Worm (Caenorhabditis elegans) whole organism, young adult: ENCODE results near the gene aptf-3.

Source experiments
- B0336.3 ChIP-seq: fragments of 200-800 bp; sonication (Bioruptor generic); IDR thresholded peaks from 2 replicates; pipeline ENCODE4 v1.3.6; 2022; ENCODE audit warnings: missing genetic modification characterization, missing compliant biosample characterization
- F22D6.2 ChIP-seq: sonication (generic microtip); optimal IDR thresholded peaks from 2 replicates; lab custom pipeline; 2016; ENCODE audit warnings: mild to moderate bottlenecking, missing genetic modification characterization, missing compliant biosample characterization
- F23B12.7 ChIP-seq: sonication (generic microtip); optimal IDR thresholded peaks from 2 replicates; lab custom pipeline; 2017; ENCODE audit warnings: missing genetic modification characterization, mild to moderate bottlenecking, missing compliant biosample characterization, antibody characterized with exemption, moderate library complexity; ENCODE audit not compliant: insufficient read depth
- F37B4.10 ChIP-seq: fragments of 200-800 bp; sonication (Bioruptor generic); IDR thresholded peaks from 2 replicates; pipeline ENCODE4 v1.3.6; 2022; ENCODE audit warnings: missing genetic modification characterization, missing compliant biosample characterization
- K12H6.12 ChIP-seq: fragments of 200-800 bp; sonication (Bioruptor generic); optimal IDR thresholded peaks from 2 replicates; lab custom pipeline; 2018; ENCODE audit warnings: mild to moderate bottlenecking, missing genetic modification characterization, missing compliant biosample characterization
- T07F8.4 ChIP-seq: sonication (generic microtip); optimal IDR thresholded peaks from 2 replicates; lab custom pipeline; 2016; ENCODE audit warnings: mild to moderate bottlenecking, missing genetic modification characterization, moderate library complexity, missing compliant biosample characterization
- Y53G8AR.9 ChIP-seq: fragments of 200-800 bp; sonication (Bioruptor generic); conservative IDR thresholded peaks from 2 replicates; pipeline ENCODE4 v1.3.6; 2022; ENCODE audit warnings: missing genetic modification reagents, missing genetic modification characterization, missing compliant biosample characterization
- Y56A3A.18 ChIP-seq: fragments of 200-800 bp; sonication (Bioruptor generic); IDR thresholded peaks from 2 replicates; pipeline ENCODE4 v1.3.6; 2022; ENCODE audit warnings: missing genetic modification reagents, missing genetic modification characterization, missing compliant biosample characterization
- Y79H2A.3 ChIP-seq: fragments of 200-800 bp; sonication (Bioruptor generic); conservative IDR thresholded peaks from 2 replicates; pipeline ENCODE4 v1.3.6; 2022; ENCODE audit warnings: missing genetic modification reagents, missing genetic modification characterization, missing compliant biosample characterization
- Y95B8A.8 ChIP-seq: fragments of 200-800 bp; sonication (Bioruptor generic); IDR thresholded peaks from 2 replicates; pipeline ENCODE4 v1.3.6; 2022; ENCODE audit warnings: missing genetic modification reagents, missing genetic modification characterization, missing compliant biosample characterization
- ZK185.1 ChIP-seq: sonication (generic microtip); optimal IDR thresholded peaks from 2 replicates; lab custom pipeline; 2016; ENCODE audit warnings: mild to moderate bottlenecking, missing genetic modification characterization, missing compliant biosample characterization; ENCODE audit not compliant: poor library complexity, severe bottlenecking
- aptf-2 ChIP-seq: fragments of 200-800 bp; sonication (Bioruptor generic); conservative IDR thresholded peaks from 2 replicates; pipeline ENCODE4 v1.3.6; 2022; ENCODE audit warnings: missing genetic modification reagents, missing genetic modification characterization, missing compliant biosample characterization
- atf-7 ChIP-seq: sonication (generic microtip); optimal IDR thresholded peaks from 2 replicates; lab custom pipeline; 2017; ENCODE audit warnings: mild to moderate bottlenecking, missing genetic modification characterization, missing compliant biosample characterization
- attf-3 ChIP-seq: fragments of 200-800 bp; sonication (Bioruptor generic); conservative IDR thresholded peaks from 2 replicates; pipeline ENCODE4 v1.3.6; 2022; ENCODE audit warnings: missing genetic modification reagents, missing genetic modification characterization, missing compliant biosample characterization
- attf-5 ChIP-seq: fragments of 200-800 bp; sonication (Bioruptor generic); optimal IDR thresholded peaks from 2 replicates; lab custom pipeline; 2018; ENCODE audit warnings: mild to moderate bottlenecking, missing genetic modification characterization, missing compliant biosample characterization
- ceh-100 ChIP-seq: fragments of 200-800 bp; sonication (Bioruptor generic); IDR thresholded peaks from 2 replicates; pipeline ENCODE4 v1.3.6; 2022; ENCODE audit warnings: missing genetic modification reagents, missing genetic modification characterization, missing compliant biosample characterization
- ceh-58 ChIP-seq: fragments of 200-800 bp; sonication (Bioruptor generic); IDR thresholded peaks from 2 replicates; pipeline ENCODE4 v1.3.6; 2022; ENCODE audit warnings: missing genetic modification characterization, missing compliant biosample characterization
- chd-7 ChIP-seq: sonication (generic microtip); optimal IDR thresholded peaks from 2 replicates; lab custom pipeline; 2016; ENCODE audit warnings: mild to moderate bottlenecking, missing genetic modification characterization, moderate library complexity, missing compliant biosample characterization
- dpl-1 ChIP-seq: fragments of 150-350 bp; optimal IDR thresholded peaks from 2 replicates; lab custom pipeline; 2014; ENCODE audit warnings: missing biosample characterization, missing genetic modification reagents, missing genetic modification characterization
- fkh-3 ChIP-seq: sonication (generic microtip); optimal IDR thresholded peaks from 2 replicates; lab custom pipeline; 2016; ENCODE audit warnings: mild to moderate bottlenecking, missing genetic modification characterization, missing compliant biosample characterization
- gei-17 ChIP-seq: fragments of 200-800 bp; sonication (Bioruptor generic); optimal IDR thresholded peaks from 2 replicates; lab custom pipeline; 2018; ENCODE audit warnings: mild to moderate bottlenecking, missing genetic modification characterization, missing compliant biosample characterization
- hmg-1.2 ChIP-seq: fragments of 200-800 bp; sonication (Bioruptor generic); IDR thresholded peaks from 2 replicates; pipeline ENCODE4 v1.3.6; 2022; ENCODE audit warnings: missing genetic modification reagents, missing genetic modification characterization, missing compliant biosample characterization
- lin-26 ChIP-seq: fragments of 200-800 bp; sonication (Bioruptor generic); IDR thresholded peaks from 2 replicates; pipeline ENCODE4 v1.3.6; 2022; ENCODE audit warnings: missing genetic modification reagents, missing genetic modification characterization, missing compliant biosample characterization
- lin-35 ChIP-seq, 3 experiments: fragments of 150-350 bp in 2 of 3; sonication (generic microtip) in 1 of 3; optimal IDR thresholded peaks; 2 replicates each; lab custom pipeline; 2014 to 2018; ENCODE audit warnings: missing biosample characterization in 3 of 3, missing genetic modification characterization in 3 of 3, missing genetic modification reagents in 3 of 3
- lir-1 ChIP-seq: fragments of 200-800 bp; sonication (Bioruptor generic); conservative IDR thresholded peaks from 2 replicates; pipeline ENCODE4 v1.3.6; 2022; ENCODE audit warnings: missing genetic modification reagents, missing genetic modification characterization, missing compliant biosample characterization
- madf-10 ChIP-seq: sonication (generic microtip); optimal IDR thresholded peaks from 2 replicates; lab custom pipeline; 2016; ENCODE audit warnings: mild to moderate bottlenecking, missing genetic modification characterization, missing compliant biosample characterization
- mel-28 ChIP-seq: sonication (generic microtip); optimal IDR thresholded peaks from 2 replicates; lab custom pipeline; 2016; ENCODE audit warnings: borderline replicate concordance, mild to moderate bottlenecking, missing genetic modification characterization, missing compliant biosample characterization
- nhr-80 ChIP-seq: sonication (generic microtip); optimal IDR thresholded peaks from 2 replicates; lab custom pipeline; 2016; ENCODE audit warnings: missing genetic modification characterization, missing compliant biosample characterization
- nhr-90 ChIP-seq: sonication (generic microtip); optimal IDR thresholded peaks from 2 replicates; lab custom pipeline; 2016; ENCODE audit warnings: missing genotype, mild to moderate bottlenecking, missing genetic modification characterization, missing compliant biosample characterization
- pha-4 ChIP-seq: fragments of 150-350 bp; sonication (generic microtip); optimal IDR thresholded peaks from 2 replicates; lab custom pipeline; 2014; ENCODE audit warnings: missing biosample characterization, missing genetic modification reagents, missing genetic modification characterization
- snpc-3.4 ChIP-seq: sonication (generic microtip); optimal IDR thresholded peaks from 2 replicates; lab custom pipeline; 2017; ENCODE audit warnings: missing genetic modification characterization, mild to moderate bottlenecking, missing compliant biosample characterization, antibody characterized with exemption, moderate library complexity, missing genotype, missing genetic modification reagents
- somi-1 ChIP-seq: fragments of 200-800 bp; sonication (Bioruptor generic); optimal IDR thresholded peaks from 2 replicates; lab custom pipeline; 2018; ENCODE audit warnings: mild to moderate bottlenecking, missing genetic modification characterization, missing compliant biosample characterization
- tbx-9 ChIP-seq: sonication (generic microtip); optimal IDR thresholded peaks from 2 replicates; lab custom pipeline; 2016; ENCODE audit warnings: borderline replicate concordance, missing genetic modification characterization, inconsistent platforms, missing compliant biosample characterization
- tlf-1 ChIP-seq: fragments of 200-800 bp; sonication (Bioruptor generic); optimal IDR thresholded peaks from 2 replicates; lab custom pipeline; 2018; ENCODE audit warnings: mild to moderate bottlenecking, missing genetic modification characterization, missing compliant biosample characterization
- unc-130 ChIP-seq: sonication (generic microtip); optimal IDR thresholded peaks from 2 replicates; lab custom pipeline; 2016; ENCODE audit warnings: missing genetic modification reagents, missing genetic modification characterization, missing compliant biosample characterization
- xnd-1 ChIP-seq: sonication (generic microtip); optimal IDR thresholded peaks from 2 replicates; lab custom pipeline; 2016; ENCODE audit warnings: missing genotype, missing genetic modification reagents, missing genetic modification characterization, missing compliant biosample characterization
- ztf-18 ChIP-seq: sonication (generic microtip); optimal IDR thresholded peaks from 2 replicates; lab custom pipeline; 2016; ENCODE audit warnings: missing genotype, mild to moderate bottlenecking, missing genetic modification characterization, missing compliant biosample characterization

Gene aptf-3

DNA sequence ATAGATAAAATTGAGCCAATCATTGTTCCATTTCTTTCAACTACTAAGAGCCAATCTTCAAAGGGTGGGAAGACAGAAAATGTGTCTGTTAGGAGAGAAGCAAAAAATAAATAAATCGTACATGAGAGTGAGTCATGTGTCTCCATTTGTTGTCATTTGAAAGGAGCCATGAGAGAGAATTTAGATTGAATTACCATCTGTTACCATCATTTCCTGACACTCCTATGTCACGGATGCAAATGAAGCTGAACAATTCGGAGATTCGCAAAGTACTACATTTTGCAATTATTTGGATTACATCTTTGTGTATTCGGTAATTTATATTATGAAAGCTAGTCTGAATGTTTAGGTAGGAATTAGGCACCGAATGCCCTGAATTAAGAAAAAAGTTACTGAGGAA is 5.5 kb upstream of the aptf-3 start:
- TF ChIP-seq Y56A3A.18 (GFP tag; lab: Robert Waterston, UW) = no peak
- no peak for TF ChIP-seq tbx-9 (tag; lab: Kevin White, UChicago)
- TF ChIP-seq lir-1 (GFP tag; lab: Robert Waterston, UW) = no peak
- TF ChIP-seq F37B4.10 = no peak
- no peak for TF ChIP-seq ceh-58 (GFP tag; lab: Robert Waterston, UW)
- no peak for TF ChIP-seq somi-1 (GFP tag; lab: Kevin White, UChicago)
- no peak for TF ChIP-seq chd-7 (tag; lab: Kevin White, UChicago)
- TF ChIP-seq Y53G8AR.9 (GFP tag; lab: Robert Waterston, UW) = no peak
- no peak for TF ChIP-seq lin-26 (GFP tag; lab: Robert Waterston, UW)

- no peak for TF ChIP-seq K12H6.12 (tag; lab: Kevin White, UChicago)
- no peak for TF ChIP-seq madf-10 (tag; lab: Kevin White, UChicago)
- no peak for TF ChIP-seq F22D6.2 (tag; lab: Kevin White, UChicago)
Observed at ce11 chrII:8589227-8589626, 4.8 kb upstream of the aptf-3 start.

ce11 chrII:8590684-8591083 is 3.3 kb upstream of the aptf-3 start, which contains the start of gene aptf-4:
aptf-4 (plus strand) TSS chrII:8590984.
- TF ChIP-seq pha-4 (tag; lab: Kevin White, UChicago) (no peak), hmg-1.2 (GFP tag; lab: Robert Waterston, UW) (no peak), Y95B8A.8 (no peak), nhr-80 (tag; lab: Kevin White, UChicago) (no peak), attf-5 (GFP tag; lab: Kevin White, UChicago) (no peak), unc-130 (GFP tag; lab: Kevin White, UChicago) (no peak), ceh-58 (GFP tag; lab: Robert Waterston, UW) (no peak), Y79H2A.3 (GFP tag; lab: Robert Waterston, UW) (no peak), nhr-90 (no peak), ztf-18 (tag; lab: Kevin White, UChicago) (no peak), dpl-1 (GFP tag; lab: Kevin White, UChicago) (no peak), ZK185.1 (tag; lab: Kevin White, UChicago) (no peak), lin-26 (GFP tag; lab: Robert Waterston, UW) (no peak), aptf-2 (GFP tag; lab: Robert Waterston, UW) (no peak), snpc-3.4 (tag; lab: Kevin White, UChicago) (no peak), lin-35 (GFP tag; optimal IDR thresholded peaks at IDR 0.05; lab: Kevin White, UChicago) (no peak), ceh-100 (GFP tag; lab: Robert Waterston, UW) (no peak), tlf-1 (no peak), attf-3 (GFP tag; lab: Robert Waterston, UW) (no peak)

ce11 chrII:8599214-8599613 is 5.2 kb downstream of the aptf-3 start, which contains the start of gene F28C6.5:
F28C6.5 (plus strand) TSS chrII:8599514.
- no peak for TF ChIP-seq atf-7 (tag; lab: Kevin White, UChicago)
- TF ChIP-seq fkh-3 = no peak
- no peak for TF ChIP-seq mel-28 (tag; lab: Kevin White, UChicago)
- TF ChIP-seq xnd-1 (tag; lab: Kevin White, UChicago) = no peak
- no peak for TF ChIP-seq gei-17 (GFP tag; lab: Kevin White, UChicago)
- no peak for TF ChIP-seq Y56A3A.18 (GFP tag; lab: Robert Waterston, UW)
- TF ChIP-seq nhr-80 (tag; lab: Kevin White, UChicago) = no peak
- no peak for TF ChIP-seq B0336.3 (GFP tag; lab: Robert Waterston, UW)
- TF ChIP-seq F22D6.2 (tag; lab: Kevin White, UChicago) = no peak
- no peak for TF ChIP-seq F23B12.7 (tag; lab: Kevin White, UChicago)
- no peak for TF ChIP-seq T07F8.4 (tag; lab: Kevin White, UChicago)
